Worm (Caenorhabditis elegans) whole organism, young adult: Measurements from ENCODE around the gene C02F5.14.
A peak's percentile ranks its signal among the peaks of the same experiment; 100 is the strongest.

Source experiments
- B0019.2 ChIP-seq: fragments of 200-800 bp; sonication (Bioruptor generic); conservative IDR thresholded peaks from 2 replicates; pipeline ENCODE4 v1.3.6; 2022; ENCODE audit warnings: missing genetic modification reagents, missing genetic modification characterization, missing compliant biosample characterization
- B0035.1 ChIP-seq: sonication (generic microtip); optimal IDR thresholded peaks from 2 replicates; lab custom pipeline; 2016; ENCODE audit warnings: missing genetic modification characterization, mild to moderate bottlenecking, missing compliant biosample characterization, missing genotype, missing genetic modification reagents
- B0261.1 ChIP-seq: sonication (generic microtip); optimal IDR thresholded peaks from 2 replicates; lab custom pipeline; 2016; ENCODE audit warnings: mild to moderate bottlenecking, missing genetic modification characterization, moderate library complexity, missing compliant biosample characterization
- B0336.3 ChIP-seq: fragments of 200-800 bp; sonication (Bioruptor generic); IDR thresholded peaks from 2 replicates; pipeline ENCODE4 v1.3.6; 2022; ENCODE audit warnings: missing genetic modification characterization, missing compliant biosample characterization
- C06A6.2 ChIP-seq: fragments of 200-800 bp; sonication (Bioruptor generic); conservative IDR thresholded peaks from 2 replicates; pipeline ENCODE4 v1.3.6; 2022; ENCODE audit warnings: missing genetic modification characterization, missing compliant biosample characterization
- D2030.7 ChIP-seq: fragments of 200-800 bp; sonication (Bioruptor generic); IDR thresholded peaks from 2 replicates; pipeline ENCODE4 v1.3.6; 2022; ENCODE audit warnings: missing genetic modification reagents, missing genetic modification characterization, missing compliant biosample characterization
- F10E7.11 ChIP-seq: sonication (generic microtip); optimal IDR thresholded peaks from 2 replicates; lab custom pipeline; 2017; ENCODE audit warnings: mild to moderate bottlenecking, missing genetic modification characterization, moderate library complexity, missing compliant biosample characterization
- F22D6.2 ChIP-seq: sonication (generic microtip); optimal IDR thresholded peaks from 2 replicates; lab custom pipeline; 2016; ENCODE audit warnings: mild to moderate bottlenecking, missing genetic modification characterization, missing compliant biosample characterization
- F23B12.7 ChIP-seq: sonication (generic microtip); optimal IDR thresholded peaks from 2 replicates; lab custom pipeline; 2017; ENCODE audit warnings: missing genetic modification characterization, mild to moderate bottlenecking, missing compliant biosample characterization, antibody characterized with exemption, moderate library complexity; ENCODE audit not compliant: insufficient read depth
- F37B4.10 ChIP-seq: fragments of 200-800 bp; sonication (Bioruptor generic); IDR thresholded peaks from 2 replicates; pipeline ENCODE4 v1.3.6; 2022; ENCODE audit warnings: missing genetic modification characterization, missing compliant biosample characterization
- F39B2.1 ChIP-seq: fragments of 200-800 bp; sonication (Bioruptor generic); IDR thresholded peaks from 2 replicates; pipeline ENCODE4 v1.3.6; 2022; ENCODE audit warnings: missing genetic modification reagents, missing genetic modification characterization, missing compliant biosample characterization
- F55B11.4 ChIP-seq: sonication (generic microtip); optimal IDR thresholded peaks from 2 replicates; lab custom pipeline; 2016; ENCODE audit warnings: missing compliant biosample characterization, missing genetic modification characterization, borderline replicate concordance; ENCODE audit not compliant: insufficient read depth
- F57A8.1 ChIP-seq: fragments of 200-800 bp; sonication (Bioruptor generic); optimal IDR thresholded peaks from 2 replicates; lab custom pipeline; 2018; ENCODE audit warnings: mild to moderate bottlenecking, missing genetic modification characterization, moderate library complexity, missing compliant biosample characterization
- T07F8.4 ChIP-seq: sonication (generic microtip); optimal IDR thresholded peaks from 2 replicates; lab custom pipeline; 2016; ENCODE audit warnings: mild to moderate bottlenecking, missing genetic modification characterization, moderate library complexity, missing compliant biosample characterization
- Y56A3A.18 ChIP-seq: fragments of 200-800 bp; sonication (Bioruptor generic); IDR thresholded peaks from 2 replicates; pipeline ENCODE4 v1.3.6; 2022; ENCODE audit warnings: missing genetic modification reagents, missing genetic modification characterization, missing compliant biosample characterization
- Y79H2A.3 ChIP-seq: fragments of 200-800 bp; sonication (Bioruptor generic); conservative IDR thresholded peaks from 2 replicates; pipeline ENCODE4 v1.3.6; 2022; ENCODE audit warnings: missing genetic modification reagents, missing genetic modification characterization, missing compliant biosample characterization
- akir-1 ChIP-seq: fragments of 200-800 bp; sonication (Bioruptor generic); optimal IDR thresholded peaks from 2 replicates; lab custom pipeline; 2018; ENCODE audit warnings: mild to moderate bottlenecking, missing genetic modification characterization, moderate library complexity, missing compliant biosample characterization
- aptf-3 ChIP-seq: fragments of 200-800 bp; sonication (Bioruptor generic); IDR thresholded peaks from 2 replicates; pipeline ENCODE4 v1.3.6; 2022; ENCODE audit warnings: missing genetic modification characterization, missing compliant biosample characterization
- attf-5 ChIP-seq: fragments of 200-800 bp; sonication (Bioruptor generic); optimal IDR thresholded peaks from 2 replicates; lab custom pipeline; 2018; ENCODE audit warnings: mild to moderate bottlenecking, missing genetic modification characterization, missing compliant biosample characterization
- ccch-3 ChIP-seq: fragments of 200-800 bp; sonication (Bioruptor generic); optimal IDR thresholded peaks from 2 replicates; lab custom pipeline; 2018; ENCODE audit warnings: mild to moderate bottlenecking, missing genetic modification characterization, missing compliant biosample characterization
- cebp-1 ChIP-seq, 2 experiments: fragments of 200-800 bp in 1 of 2; sonication (Bioruptor generic) in 1 of 2; sonication (generic microtip) in 1 of 2; IDR thresholded peaks in 1 of 2; optimal IDR thresholded peaks in 1 of 2; 2 replicates each; pipeline versions ENCODE4 v1.3.6 to Lab custom; 2017 to 2022; ENCODE audit warnings: missing compliant biosample characterization in 2 of 2, missing genetic modification characterization in 2 of 2, mild to moderate bottlenecking in 1 of 2, missing genetic modification reagents in 1 of 2, moderate library complexity in 1 of 2
- cebp-2 ChIP-seq: fragments of 200-800 bp; sonication (Bioruptor generic); IDR thresholded peaks from 2 replicates; pipeline ENCODE4 v1.3.6; 2022; ENCODE audit warnings: missing genetic modification characterization, missing compliant biosample characterization
- ceh-40 ChIP-seq: fragments of 200-800 bp; sonication (Bioruptor generic); IDR thresholded peaks from 2 replicates; pipeline ENCODE4 v1.3.6; 2022; ENCODE audit warnings: missing genetic modification characterization, missing compliant biosample characterization
- ceh-79 ChIP-seq: sonication (generic microtip); optimal IDR thresholded peaks from 2 replicates; lab custom pipeline; 2017; ENCODE audit warnings: mild to moderate bottlenecking, missing genetic modification characterization, missing compliant biosample characterization
- die-1 ChIP-seq: sonication (generic microtip); optimal IDR thresholded peaks from 2 replicates; lab custom pipeline; 2016; ENCODE audit warnings: missing genotype, mild to moderate bottlenecking, missing genetic modification characterization, missing compliant biosample characterization
- efl-1 ChIP-seq: fragments of 150-350 bp; optimal IDR thresholded peaks from 2 replicates; lab custom pipeline; 2014; ENCODE audit warnings: missing biosample characterization, missing genetic modification reagents, missing genetic modification characterization
- egl-18 ChIP-seq: fragments of 200-800 bp; sonication (Bioruptor generic); IDR thresholded peaks from 2 replicates; pipeline ENCODE4 v1.3.6; 2022; ENCODE audit warnings: missing genetic modification reagents, missing genetic modification characterization, missing compliant biosample characterization
- egl-44 ChIP-seq: fragments of 200-800 bp; sonication (Bioruptor generic); IDR thresholded peaks from 2 replicates; pipeline ENCODE4 v1.3.6; 2022; ENCODE audit warnings: missing genetic modification reagents, missing genetic modification characterization, missing compliant biosample characterization
- egrh-3 ChIP-seq: fragments of 200-800 bp; sonication (Bioruptor generic); IDR thresholded peaks from 2 replicates; pipeline ENCODE4 v1.3.6; 2022; ENCODE audit warnings: missing genetic modification reagents, missing genetic modification characterization, missing compliant biosample characterization
- ekl-4 ChIP-seq: fragments of 200-800 bp; sonication (Bioruptor generic); IDR thresholded peaks from 2 replicates; pipeline ENCODE4 v1.3.6; 2022; ENCODE audit warnings: missing genetic modification reagents, missing genetic modification characterization, missing compliant biosample characterization
- fkh-3 ChIP-seq: sonication (generic microtip); optimal IDR thresholded peaks from 2 replicates; lab custom pipeline; 2016; ENCODE audit warnings: mild to moderate bottlenecking, missing genetic modification characterization, missing compliant biosample characterization
- lin-26 ChIP-seq: fragments of 200-800 bp; sonication (Bioruptor generic); IDR thresholded peaks from 2 replicates; pipeline ENCODE4 v1.3.6; 2022; ENCODE audit warnings: missing genetic modification reagents, missing genetic modification characterization, missing compliant biosample characterization
- lin-40 ChIP-seq: sonication (generic microtip); optimal IDR thresholded peaks from 2 replicates; lab custom pipeline; 2016; ENCODE audit warnings: missing genetic modification characterization, mild to moderate bottlenecking, missing compliant biosample characterization, missing genotype, missing genetic modification reagents
- lir-1 ChIP-seq: fragments of 200-800 bp; sonication (Bioruptor generic); conservative IDR thresholded peaks from 2 replicates; pipeline ENCODE4 v1.3.6; 2022; ENCODE audit warnings: missing genetic modification reagents, missing genetic modification characterization, missing compliant biosample characterization
- madf-3 ChIP-seq: fragments of 200-800 bp; sonication (Bioruptor generic); IDR thresholded peaks from 2 replicates; pipeline ENCODE4 v1.3.6; 2022; ENCODE audit warnings: missing genetic modification reagents, missing genetic modification characterization, missing compliant biosample characterization
- madf-6 ChIP-seq: fragments of 200-800 bp; sonication (Bioruptor generic); IDR thresholded peaks from 2 replicates; pipeline ENCODE4 v1.3.6; 2022; ENCODE audit warnings: missing genetic modification reagents, missing genetic modification characterization, missing compliant biosample characterization
- mes-4 ChIP-seq: sonication (generic microtip); optimal IDR thresholded peaks from 2 replicates; lab custom pipeline; 2016; ENCODE audit warnings: missing genotype, missing genetic modification characterization, missing compliant biosample characterization
- mxl-1 ChIP-seq: sonication (generic microtip); optimal IDR thresholded peaks from 2 replicates; lab custom pipeline; 2016; ENCODE audit warnings: missing genetic modification characterization, missing compliant biosample characterization
- nfya-1 ChIP-seq: sonication (generic microtip); optimal IDR thresholded peaks from 2 replicates; lab custom pipeline; 2017; ENCODE audit warnings: antibody characterized with exemption, missing compliant biosample characterization, missing genetic modification characterization, borderline replicate concordance; ENCODE audit not compliant: insufficient read depth
- nfyb-1 ChIP-seq: fragments of 200-800 bp; sonication (Bioruptor generic); IDR thresholded peaks from 2 replicates; pipeline ENCODE4 v1.3.6; 2022; ENCODE audit warnings: missing genetic modification reagents, missing genetic modification characterization, missing compliant biosample characterization
- nhr-179 ChIP-seq: sonication (generic microtip); optimal IDR thresholded peaks from 2 replicates; lab custom pipeline; 2016; ENCODE audit warnings: mild to moderate bottlenecking, missing genetic modification characterization, missing compliant biosample characterization
- pha-4 ChIP-seq: fragments of 150-350 bp; sonication (generic microtip); optimal IDR thresholded peaks from 2 replicates; lab custom pipeline; 2014; ENCODE audit warnings: missing biosample characterization, missing genetic modification reagents, missing genetic modification characterization
- rcor-1 ChIP-seq: fragments of 200-800 bp; sonication (Bioruptor generic); IDR thresholded peaks from 2 replicates; pipeline ENCODE4 v1.3.6; 2022; ENCODE audit warnings: missing genetic modification reagents, missing genetic modification characterization, missing compliant biosample characterization
- rec-8 ChIP-seq, 2 experiments: sonication (generic microtip); optimal IDR thresholded peaks; 2 replicates each; lab custom pipeline; 2016; ENCODE audit warnings: mild to moderate bottlenecking in 2 of 2, missing genetic modification characterization in 2 of 2, missing genetic modification reagents in 2 of 2, missing genotype in 2 of 2, missing biosample characterization in 1 of 2, missing compliant biosample characterization in 1 of 2, moderate library complexity in 1 of 2
- rpc-1 ChIP-seq, 2 experiments: fragments of 150-350 bp in 1 of 2; sonication (generic microtip) in 1 of 2; optimal IDR thresholded peaks; 2 replicates each; lab custom pipeline; 2014 to 2018; ENCODE audit warnings: missing biosample characterization in 1 of 2, missing genetic modification characterization in 1 of 2, missing genetic modification reagents in 1 of 2, missing genotype in 1 of 2
- snpc-3.4 ChIP-seq: sonication (generic microtip); optimal IDR thresholded peaks from 2 replicates; lab custom pipeline; 2017; ENCODE audit warnings: missing genetic modification characterization, mild to moderate bottlenecking, missing compliant biosample characterization, antibody characterized with exemption, moderate library complexity, missing genotype, missing genetic modification reagents
- ztf-25 ChIP-seq: fragments of 200-800 bp; sonication (Bioruptor generic); IDR thresholded peaks from 2 replicates; pipeline ENCODE4 v1.3.6; 2022; ENCODE audit warnings: missing genetic modification reagents, missing genetic modification characterization, missing compliant biosample characterization
- ztf-26 ChIP-seq: sonication (generic microtip); optimal IDR thresholded peaks from 2 replicates; lab custom pipeline; 2017; ENCODE audit warnings: missing genetic modification characterization, missing compliant biosample characterization

Gene C02F5.14

DNA sequence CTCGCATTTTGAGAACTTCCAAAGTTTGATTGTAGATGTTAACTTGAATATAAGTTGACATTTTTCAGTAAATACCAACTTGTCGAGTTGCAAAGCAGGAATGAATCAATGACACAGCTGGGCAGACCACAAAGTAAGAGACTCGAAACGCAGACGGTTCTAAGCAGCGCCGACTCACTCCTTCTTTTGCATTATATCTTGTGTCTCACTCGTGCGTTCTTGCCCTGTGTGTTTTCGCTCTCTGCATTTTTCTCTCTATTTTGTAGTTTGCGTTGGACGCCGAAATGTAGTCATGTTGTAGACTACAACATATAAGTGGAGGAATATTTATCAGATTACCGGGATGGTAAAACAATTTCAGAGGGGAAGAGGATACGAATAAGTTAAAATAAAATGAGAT is 7.5 kb upstream of the C02F5.14 start, which contains the start of gene C02F5.12 (continued):
- TF ChIP-seq ztf-26 (tag; lab: Kevin White, UChicago) = no peak
- no peak for TF ChIP-seq B0035.1 (tag; lab: Kevin White, UChicago)
- TF ChIP-seq rpc-1 (optimal IDR thresholded peaks at IDR 0.05; lab: Kevin White, UChicago) = no peak
- TF ChIP-seq rpc-1 (tag; optimal IDR thresholded peaks at IDR 0.05; lab: Kevin White, UChicago) = no peak
- TF ChIP-seq F39B2.1 = no peak
- no peak for TF ChIP-seq B0019.2
- TF ChIP-seq Y79H2A.3 (GFP tag; lab: Robert Waterston, UW) = no peak
- TF ChIP-seq ceh-79 (tag; lab: Kevin White, UChicago) = no peak
- no peak for TF ChIP-seq akir-1 (GFP tag; lab: Kevin White, UChicago)
- TF ChIP-seq nfya-1 (tag; lab: Kevin White, UChicago) = no peak
- no peak for TF ChIP-seq mxl-1 (tag; lab: Kevin White, UChicago)
- TF ChIP-seq nhr-179 = no peak
- TF ChIP-seq aptf-3 (GFP tag; lab: Robert Waterston, UW) = no peak
- peak; percentile 16 for TF ChIP-seq attf-5 (GFP tag; lab: Kevin White, UChicago)
- no peak for TF ChIP-seq efl-1 (GFP tag; lab: Kevin White, UChicago)
- no peak for TF ChIP-seq F37B4.10 (GFP tag; lab: Robert Waterston, UW)
- TF ChIP-seq lin-40 = no peak
- TF ChIP-seq nfyb-1 (GFP tag; lab: Robert Waterston, UW) = 0 out of 2 replicates have a peak, but pooled peaks have one; percentile 31
- TF ChIP-seq F22D6.2 = no peak
- no peak for TF ChIP-seq B0261.1 (tag; lab: Kevin White, UChicago)
- TF ChIP-seq pha-4 (tag; lab: Kevin White, UChicago) = no peak
- no peak for TF ChIP-seq ccch-3 (GFP tag; lab: Kevin White, UChicago)
- no peak for TF ChIP-seq egl-18 (GFP tag; lab: Robert Waterston, UW)
- TF ChIP-seq lin-26 (GFP tag; lab: Robert Waterston, UW) = no peak
- TF ChIP-seq T07F8.4 (tag; lab: Kevin White, UChicago) = no peak
- TF ChIP-seq cebp-2 (GFP tag; lab: Robert Waterston, UW) = no peak
- no peak for TF ChIP-seq F55B11.4 (tag; lab: Kevin White, UChicago)
- no peak for TF ChIP-seq egl-44
- TF ChIP-seq F23B12.7 = no peak
- no peak for TF ChIP-seq F57A8.1 (GFP tag; lab: Kevin White, UChicago)
- TF ChIP-seq madf-6 (GFP tag; lab: Robert Waterston, UW) = peak; percentile 49; the same call in 1 of the 2 replicates
- no peak for TF ChIP-seq F10E7.11 (tag; lab: Kevin White, UChicago)
- TF ChIP-seq lir-1 (GFP tag; lab: Robert Waterston, UW) = no peak
- TF ChIP-seq madf-3 = no peak
- TF ChIP-seq ztf-25 (GFP tag; lab: Robert Waterston, UW) = no peak
- TF ChIP-seq mes-4 = no peak
- TF ChIP-seq Y56A3A.18 = no peak
- TF ChIP-seq fkh-3 (tag; lab: Kevin White, UChicago) = no peak
- TF ChIP-seq rcor-1 (GFP tag; lab: Robert Waterston, UW) = no peak
- TF ChIP-seq C06A6.2 = no peak
- no peak for TF ChIP-seq rec-8 (tag; optimal IDR thresholded peaks at IDR 0.05; lab: Kevin White, UChicago)
- no peak for TF ChIP-seq ceh-40 (GFP tag; lab: Robert Waterston, UW)
- peak; percentile 56 for TF ChIP-seq ekl-4 (GFP tag; lab: Robert Waterston, UW)
- no peak for TF ChIP-seq cebp-1 (GFP tag; IDR thresholded peaks at IDR 0.05; lab: Robert Waterston, UW)
- TF ChIP-seq cebp-1 (tag; optimal IDR thresholded peaks at IDR 0.05; lab: Kevin White, UChicago) = peak; percentile 48
- TF ChIP-seq D2030.7 (GFP tag; lab: Robert Waterston, UW) = no peak
- peak; percentile 42; the same call in 1 of the 2 replicates for TF ChIP-seq B0336.3 (GFP tag; lab: Robert Waterston, UW)
- TF ChIP-seq die-1 = no peak
- no peak for TF ChIP-seq egrh-3 (GFP tag; lab: Robert Waterston, UW)
- peak; percentile 33 for TF ChIP-seq snpc-3.4 (tag; lab: Kevin White, UChicago)
